Worm (Caenorhabditis elegans): ENCODE measurements around the gene B0361.11.

Gene B0361.11

DNA sequence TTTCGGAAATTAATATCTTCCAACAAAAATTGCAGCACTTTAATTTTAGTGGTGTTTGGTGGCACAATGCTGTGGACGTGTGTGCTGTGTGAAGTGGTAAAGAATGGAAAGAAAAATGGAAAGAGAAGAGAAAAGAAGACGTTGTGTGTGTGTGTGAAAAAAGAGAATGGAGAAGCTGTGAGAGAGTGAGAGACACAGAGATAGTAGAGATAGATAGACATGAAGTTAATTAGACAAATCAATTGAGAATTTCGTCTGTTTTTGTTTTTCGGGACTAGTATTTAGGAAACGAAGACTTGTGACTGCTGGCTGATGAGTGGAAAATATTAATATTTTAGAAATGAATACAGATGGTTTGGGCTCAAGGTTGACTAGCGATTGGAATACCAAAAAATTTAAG lies 13.8 kb downstream of the B0361.11 start:
- TF ChIP-seq elt-3 (tag; optimal IDR thresholded peaks at IDR 0.05) (no peak), tbx-2 (tag; optimal IDR thresholded peaks at IDR 0.05) (no peak), nfya-1 (tag; optimal IDR thresholded peaks at IDR 0.05; ENCODE audit: insufficient read depth) (peak; percentile 27)

DNA sequence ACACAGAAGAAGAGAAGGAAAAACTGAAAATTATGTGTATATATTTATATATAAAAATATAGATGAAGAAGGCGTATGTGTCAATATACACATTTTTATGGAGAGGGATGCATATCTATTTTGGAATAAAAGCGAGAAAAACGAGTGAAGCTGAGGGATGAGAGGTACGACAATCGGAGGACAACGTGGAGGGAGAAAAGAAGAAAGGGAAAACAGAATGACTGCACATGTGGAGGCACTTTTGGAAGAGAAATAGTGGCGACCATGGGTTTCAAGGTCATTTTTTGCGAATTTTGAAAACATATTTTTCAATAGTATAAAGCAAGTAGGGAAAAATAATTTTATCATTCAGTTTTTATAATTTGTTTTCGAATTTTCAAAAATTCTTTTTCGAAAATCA lies 15.2 kb downstream of the B0361.11 start:
- TF ChIP-seq mdl-1 (tag; optimal IDR thresholded peaks at IDR 0.05) (no peak), fkh-10 (GFP tag; optimal IDR thresholded peaks at IDR 0.05) (no peak), elt-1 (tag; optimal IDR thresholded peaks at IDR 0.05) (no peak), egl-27 (tag; optimal IDR thresholded peaks at IDR 0.05) (no peak), sea-2 (GFP tag; optimal IDR thresholded peaks at IDR 0.05) (no peak), pqm-1 (tag; optimal IDR thresholded peaks at IDR 0.05) (no peak), skn-1 (tag; optimal IDR thresholded peaks at IDR 0.05) (no peak), jun-1 (tag; optimal IDR thresholded peaks at IDR 0.05) (no peak), ZK546.5 (tag; optimal IDR thresholded peaks at IDR 0.05) (no peak), egl-5 (tag; optimal IDR thresholded peaks at IDR 0.05) (no peak), nfya-1 (tag; optimal IDR thresholded peaks at IDR 0.05; ENCODE audit: insufficient read depth) (peak; percentile 54), ztf-11 (tag; optimal IDR thresholded peaks at IDR 0.05) (no peak), nhr-67 (tag; optimal IDR thresholded peaks at IDR 0.05) (no peak), nhr-25 (tag; optimal IDR thresholded peaks at IDR 0.05) (peak; percentile 61), elt-2 (tag; optimal IDR thresholded peaks at IDR 0.05) (no peak), zag-1 (tag; optimal IDR thresholded peaks at IDR 0.05) (no peak), fkh-2 (tag; optimal IDR thresholded peaks at IDR 0.05) (no peak), nhr-23 (tag; optimal IDR thresholded peaks at IDR 0.05) (no peak), fos-1 (tag; optimal IDR thresholded peaks at IDR 0.05) (no peak), ama-1 (optimal IDR thresholded peaks at IDR 0.05) (no peak), ceh-16 (tag; optimal IDR thresholded peaks at IDR 0.05) (no peak), nhr-43 (tag; optimal IDR thresholded peaks at IDR 0.05; ENCODE audit: poor library complexity, severe bottlenecking) (no peak), snpc-4 (tag; optimal IDR thresholded peaks at IDR 0.05) (no peak), aly-2 (tag; optimal IDR thresholded peaks at IDR 0.05) (no peak), R02D3.7 (tag; optimal IDR thresholded peaks at IDR 0.05) (no peak), ceh-28 (tag; optimal IDR thresholded peaks at IDR 0.05) (no peak), lin-15B (tag; optimal IDR thresholded peaks at IDR 0.05) (peak; percentile 15), ceh-82 (tag; optimal IDR thresholded peaks at IDR 0.05) (no peak), hmg-11 (tag; optimal IDR thresholded peaks at IDR 0.05) (peak; percentile 17), nhr-76 (tag; optimal IDR thresholded peaks at IDR 0.05) (no peak), eor-1 (tag; optimal IDR thresholded peaks at IDR 0.05) (no peak), lsy-12 (tag; optimal IDR thresholded peaks at IDR 0.05) (no peak), elt-3 (tag; optimal IDR thresholded peaks at IDR 0.05) (no peak), nhr-11 (tag; optimal IDR thresholded peaks at IDR 0.05) (no peak), ceh-9 (tag; optimal IDR thresholded peaks at IDR 0.05) (no peak), unc-39 (tag; optimal IDR thresholded peaks at IDR 0.05) (no peak), nhr-237 (tag; optimal IDR thresholded peaks at IDR 0.05) (no peak), nhr-77 (tag; optimal IDR thresholded peaks at IDR 0.05) (no peak), unc-62 (GFP tag; optimal IDR thresholded peaks at IDR 0.05) (no peak), nhr-28 (tag; optimal IDR thresholded peaks at IDR 0.05) (no peak), daf-12 (tag; optimal IDR thresholded peaks at IDR 0.05) (no peak), lin-39 (tag; optimal IDR thresholded peaks at IDR 0.05) (peak; percentile 7), pha-4 (tag; optimal IDR thresholded peaks at IDR 0.05) (peak; percentile 26), tbx-2 (tag; optimal IDR thresholded peaks at IDR 0.05) (no peak), nhr-12 (tag; optimal IDR thresholded peaks at IDR 0.05) (no peak), mml-1 (tag; optimal IDR thresholded peaks at IDR 0.05) (no peak), ztf-4 (tag; optimal IDR thresholded peaks at IDR 0.05) (no peak)

All from whole organism, L3 larva.